Fruit fly (Drosophila melanogaster) whole organism, prepupa: ENCODE results near the gene CG10874.

Source experiments
- CG10669 ChIP-seq: fragments of 200-800 bp; sonication (Bioruptor generic); optimal IDR thresholded peaks from 3 replicates; lab custom pipeline; 2018; ENCODE audit warnings: missing biosample characterization, mild to moderate bottlenecking, missing genetic modification characterization, moderate library complexity
- CG11294 ChIP-seq: fragments of 200-800 bp; sonication (Bioruptor generic); IDR thresholded peaks from 2 replicates; pipeline ENCODE4 v1.3.6; 2022; ENCODE audit warnings: missing biosample characterization, missing genetic modification characterization
- CG11902 ChIP-seq: fragments of 200-800 bp; sonication (Bioruptor generic); optimal IDR thresholded peaks from 3 replicates; lab custom pipeline; 2016; ENCODE audit warnings: missing biosample characterization, missing genetic modification characterization
- CG15336 ChIP-seq: fragments of 200-800 bp; sonication (Bioruptor generic); IDR thresholded peaks from 2 replicates; pipeline ENCODE4 v1.3.6; 2022; ENCODE audit warnings: missing biosample characterization, missing genetic modification characterization
- CG1621 ChIP-seq: fragments of 200-800 bp; sonication (Bioruptor generic); optimal IDR thresholded peaks from 3 replicates; lab custom pipeline; 2018; ENCODE audit warnings: missing biosample characterization, mild to moderate bottlenecking, missing genetic modification characterization
- CG16779 ChIP-seq: fragments of 200-800 bp; sonication (Bioruptor generic); optimal IDR thresholded peaks from 3 replicates; lab custom pipeline; 2017; ENCODE audit warnings: missing biosample characterization, mild to moderate bottlenecking, missing genetic modification characterization
- CG3032 ChIP-seq: fragments of 200-800 bp; optimal IDR thresholded peaks from 2 replicates; lab custom pipeline; 2019; ENCODE audit warnings: missing biosample characterization, mild to moderate bottlenecking, missing genetic modification characterization, moderate library complexity
- CG31627 ChIP-seq: fragments of 200-800 bp; sonication (Bioruptor generic); optimal IDR thresholded peaks from 3 replicates; lab custom pipeline; 2016; ENCODE audit warnings: missing biosample characterization, missing genetic modification characterization
- CG6163 ChIP-seq: fragments of 200-800 bp; sonication (Bioruptor generic); IDR thresholded peaks from 3 replicates; pipeline ENCODE4 v1.3.6; 2022; ENCODE audit warnings: missing biosample characterization, missing genetic modification characterization
- CG6276 ChIP-seq: fragments of 200-800 bp; sonication (Bioruptor generic); optimal IDR thresholded peaks from 2 replicates; lab custom pipeline; 2017; ENCODE audit warnings: missing biosample characterization, mild to moderate bottlenecking, missing genetic modification characterization
- CG6808 ChIP-seq: fragments of 200-800 bp; sonication (Bioruptor generic); optimal IDR thresholded peaks from 3 replicates; lab custom pipeline; 2017; ENCODE audit warnings: missing biosample characterization, missing genetic modification characterization, mild to moderate bottlenecking, moderate library complexity, missing genetic modification reagents
- CG6854 ChIP-seq: fragments of 200-800 bp; sonication (Bioruptor generic); optimal IDR thresholded peaks from 2 replicates; lab custom pipeline; 2017; ENCODE audit warnings: missing biosample characterization, mild to moderate bottlenecking, missing genetic modification characterization
- CG8319 ChIP-seq: fragments of 200-800 bp; sonication (Bioruptor generic); optimal IDR thresholded peaks from 3 replicates; lab custom pipeline; 2016; ENCODE audit warnings: missing biosample characterization, missing genetic modification characterization
- CG8632 ChIP-seq: fragments of 200-800 bp; sonication (Bioruptor generic); optimal IDR thresholded peaks from 3 replicates; lab custom pipeline; 2016; ENCODE audit warnings: missing biosample characterization, missing genetic modification characterization
- Eip78C ChIP-seq: fragments of 200-800 bp; sonication (Bioruptor generic); peaks from one replicate; lab custom pipeline; 2016; ENCODE audit warnings: missing biosample characterization, missing genetic modification characterization
- Ets21C ChIP-seq: fragments of 200-800 bp; sonication (Bioruptor generic); optimal IDR thresholded peaks from 3 replicates; lab custom pipeline; 2016; ENCODE audit warnings: missing biosample characterization, missing genetic modification characterization
- Gug ChIP-seq: fragments of 200-800 bp; sonication (Bioruptor generic); IDR thresholded peaks from 2 replicates; pipeline ENCODE4 v1.3.6; 2022; ENCODE audit warnings: missing biosample characterization, missing genetic modification characterization
- Lpt ChIP-seq: fragments of 200-800 bp; sonication (Bioruptor generic); optimal IDR thresholded peaks from 3 replicates; lab custom pipeline; 2016; ENCODE audit warnings: missing biosample characterization, missing genetic modification characterization
- OdsH ChIP-seq: fragments of 200-800 bp; sonication (Bioruptor generic); optimal IDR thresholded peaks from 3 replicates; lab custom pipeline; 2016; ENCODE audit warnings: missing biosample characterization, missing genetic modification characterization
- Smox ChIP-seq: fragments of 200-800 bp; sonication (Bioruptor generic); optimal IDR thresholded peaks from 3 replicates; lab custom pipeline; 2016; ENCODE audit warnings: missing biosample characterization, missing genetic modification characterization
- Sox102F ChIP-seq: fragments of 200-800 bp; sonication (Bioruptor generic); optimal IDR thresholded peaks from 2 replicates; lab custom pipeline; 2016; ENCODE audit warnings: missing biosample characterization, mild to moderate bottlenecking, missing genetic modification characterization
- Sox14 ChIP-seq: fragments of 200-800 bp; sonication (Bioruptor generic); optimal IDR thresholded peaks from 3 replicates; lab custom pipeline; 2016; ENCODE audit warnings: missing biosample characterization, missing genetic modification characterization
- Sox15 ChIP-seq: fragments of 200-800 bp; sonication (Bioruptor generic); optimal IDR thresholded peaks from 3 replicates; lab custom pipeline; 2016; ENCODE audit warnings: missing biosample characterization, missing genetic modification characterization
- acj6 ChIP-seq: fragments of 200-800 bp; sonication (Bioruptor generic); optimal IDR thresholded peaks from 3 replicates; lab custom pipeline; 2016; ENCODE audit warnings: missing biosample characterization, missing genetic modification characterization
- cyc ChIP-seq: fragments of 200-800 bp; sonication (Bioruptor generic); optimal IDR thresholded peaks from 3 replicates; lab custom pipeline; 2016; ENCODE audit warnings: missing biosample characterization, missing genetic modification characterization
- dsx ChIP-seq: fragments of 200-800 bp; optimal IDR thresholded peaks from 3 replicates; lab custom pipeline; 2019; ENCODE audit warnings: missing biosample characterization, mild to moderate bottlenecking, missing genetic modification characterization, moderate library complexity; ENCODE audit not compliant: poor library complexity, severe bottlenecking
- esn ChIP-seq: fragments of 200-800 bp; sonication (Bioruptor generic); optimal IDR thresholded peaks from 2 replicates; lab custom pipeline; 2016; ENCODE audit warnings: missing biosample characterization, mild to moderate bottlenecking, missing genetic modification characterization, moderate library complexity
- fd59A ChIP-seq: fragments of 200-800 bp; sonication (Bioruptor generic); optimal IDR thresholded peaks from 2 replicates; lab custom pipeline; 2017; ENCODE audit warnings: missing biosample characterization, mild to moderate bottlenecking, missing genetic modification characterization, missing genetic modification reagents
- fkh ChIP-seq: fragments of 200-800 bp; sonication (Bioruptor generic); optimal IDR thresholded peaks from 3 replicates; lab custom pipeline; 2017; ENCODE audit warnings: missing biosample characterization, mild to moderate bottlenecking, missing genetic modification characterization, moderate library complexity
- lz ChIP-seq: fragments of 200-800 bp; sonication (Bioruptor generic); optimal IDR thresholded peaks from 3 replicates; lab custom pipeline; 2016; ENCODE audit warnings: missing biosample characterization, missing genetic modification characterization
- ss ChIP-seq, 2 experiments: fragments of 200-800 bp; sonication (Bioruptor generic); optimal IDR thresholded peaks; 2 replicates in 1 of 2; 3 replicates in 1 of 2; lab custom pipeline; 2017 to 2018; ENCODE audit warnings: mild to moderate bottlenecking in 2 of 2, missing biosample characterization in 2 of 2, missing genetic modification characterization in 2 of 2, moderate library complexity in 1 of 2
- svp ChIP-seq: fragments of 200-800 bp; sonication (Bioruptor generic); peaks from one replicate; lab custom pipeline; 2016; ENCODE audit warnings: missing biosample characterization, missing genetic modification characterization
- topi ChIP-seq: fragments of 200-800 bp; sonication (Bioruptor generic); optimal IDR thresholded peaks from 3 replicates; lab custom pipeline; 2016; ENCODE audit warnings: missing biosample characterization, missing genetic modification characterization
- vri ChIP-seq: fragments of 200-800 bp; sonication (Bioruptor generic); optimal IDR thresholded peaks from 3 replicates; lab custom pipeline; 2016; ENCODE audit warnings: missing biosample characterization, mild to moderate bottlenecking, missing genetic modification characterization

Gene CG10874

DNA sequence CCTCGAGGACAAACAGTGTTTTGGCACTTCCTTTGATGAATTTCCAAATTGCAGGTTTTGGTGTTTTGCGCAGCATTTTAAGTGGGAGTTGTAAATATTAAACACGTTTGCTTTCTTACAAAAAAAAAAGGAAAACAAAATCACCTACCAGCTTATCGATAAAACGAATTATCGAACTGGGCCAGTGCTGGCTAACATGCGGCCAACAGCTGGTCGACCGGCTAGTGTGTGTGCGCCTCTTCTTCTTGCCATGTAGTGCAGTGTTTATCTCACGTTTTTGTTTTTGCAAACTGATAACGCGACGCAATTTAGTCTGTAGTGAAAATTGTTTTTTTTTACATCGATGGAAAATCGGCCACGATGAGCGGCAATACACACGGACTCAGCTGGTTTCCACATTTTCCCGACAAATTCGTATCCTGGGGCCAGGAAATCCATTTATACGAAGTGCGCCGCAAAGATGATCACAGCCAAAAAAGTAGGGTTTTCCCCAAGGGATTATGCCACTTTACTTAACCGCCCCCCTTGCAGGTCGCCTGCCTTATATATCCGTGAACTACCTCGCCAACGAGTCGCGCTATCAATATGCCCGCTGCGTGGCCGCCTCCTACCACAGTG lies 25.0 kb upstream of the CG10874 start, which contains the start of the genes CG15386, CG42371 and mio (continued):
- TF ChIP-seq topi (GFP tag; lab: Kevin White, UChicago), result peak; percentile 38
- no peak for TF ChIP-seq Smox (GFP tag; lab: Kevin White, UChicago)
- TF ChIP-seq CG6163 (GFP tag; lab: Robert Waterston, UW), result no peak
- no peak for TF ChIP-seq Lpt (GFP tag; lab: Kevin White, UChicago)
- TF ChIP-seq CG8319 (GFP tag; lab: Kevin White, UChicago), result no peak
- TF ChIP-seq CG10669 (GFP tag; lab: Kevin White, UChicago), result no peak
- no peak for TF ChIP-seq Gug
- peak; percentile 59 for TF ChIP-seq Eip78C (GFP tag; lab: Kevin White, UChicago)
- TF ChIP-seq CG6808 (GFP tag; lab: Kevin White, UChicago), result no peak
- TF ChIP-seq CG31627 (GFP tag; lab: Kevin White, UChicago), result no peak
- TF ChIP-seq CG15336, result no peak
- no peak for TF ChIP-seq OdsH (GFP tag; lab: Kevin White, UChicago)

DNA sequence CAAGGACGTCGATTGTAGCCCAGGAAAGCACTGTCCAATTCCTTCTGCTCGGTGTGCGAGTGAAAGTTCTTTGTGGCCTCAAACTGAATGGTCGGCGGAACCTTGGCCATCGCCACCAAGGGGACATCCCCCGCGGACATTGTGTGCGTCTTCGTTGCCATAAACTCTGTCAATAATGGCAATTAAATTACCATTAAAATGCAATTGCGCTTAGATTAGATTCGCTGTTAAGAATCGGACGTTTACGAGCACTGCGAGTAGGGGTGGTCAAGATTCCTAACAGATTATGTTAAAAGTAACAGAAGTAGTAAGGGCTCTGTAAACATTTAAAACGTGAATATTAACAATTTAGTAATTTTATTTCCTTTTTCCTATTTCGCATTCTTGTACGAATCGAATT lies 23.9 kb upstream of the CG10874 start, which contains the start of gene daed:
daed (minus strand) TSS at position 247 of the 400 bp plus-strand sequence.
- TF ChIP-seq CG6163 (GFP tag; lab: Robert Waterston, UW), result no peak
- TF ChIP-seq esn (GFP tag; lab: Kevin White, UChicago), result peak; percentile 18

DNA sequence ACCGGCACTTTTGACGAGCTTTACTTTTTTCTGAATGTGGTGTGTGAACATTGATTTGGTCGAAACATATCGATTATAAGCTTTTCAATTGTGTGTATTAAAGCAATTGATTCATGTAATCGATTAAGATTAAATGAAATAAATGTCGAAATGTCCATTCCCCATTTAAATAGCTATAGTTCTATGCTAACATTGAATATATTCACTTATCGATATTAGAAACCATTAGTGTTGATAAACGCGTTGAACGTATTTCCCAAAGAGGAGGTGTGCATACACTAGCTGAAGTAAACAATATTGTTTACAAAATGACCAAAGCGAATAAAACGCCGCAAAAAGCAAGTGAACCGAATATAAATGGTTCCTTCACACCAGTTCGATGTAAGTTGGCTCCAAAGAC lies 21.8 kb upstream of the CG10874 start, which contains the start of the genes Uch and CG34174:
Uch (minus strand) TSS at position 208 of the 400 bp plus-strand sequence.
CG34174 (plus strand) TSS at position 263 of the 400 bp plus-strand sequence.
- peak; percentile 70 for TF ChIP-seq Sox14 (GFP tag; lab: Kevin White, UChicago)
- TF ChIP-seq lz (GFP tag; lab: Kevin White, UChicago), result peak; percentile 40
- TF ChIP-seq topi (GFP tag; lab: Kevin White, UChicago), result peak; percentile 36
- peak; percentile 18 for TF ChIP-seq CG3032 (tag; lab: Kevin White, UChicago)
- TF ChIP-seq CG6163 (GFP tag; lab: Robert Waterston, UW), result no peak
- no peak for TF ChIP-seq CG8319 (GFP tag; lab: Kevin White, UChicago)
- peak; percentile 54 for TF ChIP-seq Eip78C (GFP tag; lab: Kevin White, UChicago)
- TF ChIP-seq fkh (GFP tag; lab: Kevin White, UChicago), result peak; percentile 96
- peak; percentile 21 for TF ChIP-seq cyc (GFP tag; lab: Kevin White, UChicago)
- peak; percentile 53 for TF ChIP-seq esn (GFP tag; lab: Kevin White, UChicago)

DNA sequence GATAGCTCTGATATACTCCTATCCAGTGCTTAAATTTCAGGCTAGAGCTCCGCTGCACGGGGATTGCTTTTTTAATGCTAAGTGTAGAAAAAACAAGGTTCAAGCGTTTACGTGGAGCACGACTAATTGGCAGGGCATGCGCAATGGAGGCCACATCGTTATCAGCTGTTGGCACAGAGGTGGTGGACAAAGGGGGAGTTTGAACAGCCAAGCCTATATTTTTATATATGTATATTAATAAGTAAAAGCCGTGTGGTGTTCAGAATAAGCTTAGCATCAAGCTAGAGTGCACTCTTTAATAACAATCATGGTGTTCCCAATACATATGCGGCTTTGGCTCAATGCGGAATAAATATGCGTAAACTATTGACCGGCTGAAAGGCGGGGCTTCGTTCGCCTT lies 20.3 kb upstream of the CG10874 start, which contains the start of gene CG15385:
CG15385 (minus strand) TSS at position 94 of the 400 bp plus-strand sequence.
- TF ChIP-seq Eip78C (GFP tag; lab: Kevin White, UChicago) (peak; percentile 58), CG11294 (GFP tag; lab: Robert Waterston, UW) (no peak), Ets21C (GFP tag; lab: Kevin White, UChicago) (no peak)

DNA sequence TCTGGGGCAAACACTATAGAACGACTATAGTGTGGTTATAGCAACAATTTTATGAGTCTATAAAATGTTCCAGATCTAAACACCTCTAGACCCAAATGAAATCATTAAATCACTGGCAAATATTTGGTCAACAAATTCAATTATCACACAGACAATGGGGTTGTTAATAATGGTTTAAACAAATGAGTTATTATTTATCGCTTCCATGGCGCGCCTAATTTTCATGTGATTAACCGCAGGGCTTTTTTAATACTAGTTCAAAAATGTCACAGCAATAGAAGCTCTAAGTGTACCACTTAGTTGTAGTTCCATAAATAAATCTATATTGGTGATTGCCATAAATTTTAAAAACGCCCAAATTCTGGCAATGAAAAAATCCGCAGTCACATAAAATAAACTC lies 16.8 kb upstream of the CG10874 start, which contains the start of gene CG33124:
CG33124 (minus strand) TSS at position 101 of the 400 bp plus-strand sequence.
- no peak for TF ChIP-seq CG10669 (GFP tag; lab: Kevin White, UChicago)
- no peak for TF ChIP-seq Sox102F (GFP tag; lab: Kevin White, UChicago)

DNA sequence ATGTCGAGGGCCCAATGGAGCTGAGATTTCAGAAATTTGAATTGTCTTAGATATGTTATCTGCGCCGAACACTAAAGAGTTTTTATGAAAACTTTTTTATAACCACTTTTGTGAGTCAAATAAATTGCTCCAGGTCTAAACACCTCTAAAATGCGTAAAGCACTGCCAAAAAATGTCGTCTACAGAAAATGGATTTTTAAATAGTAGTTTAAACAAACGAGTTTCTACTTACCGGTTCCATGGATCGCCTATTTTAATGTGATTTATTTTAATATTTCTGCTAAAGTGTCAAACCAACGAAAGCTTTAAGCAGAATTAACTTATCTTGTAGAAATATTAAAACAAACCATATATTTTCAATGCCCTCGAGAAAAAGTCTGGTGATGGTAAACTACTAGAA lies 13.9 kb upstream of the CG10874 start, which contains the start of gene CG31668:
CG31668 (minus strand) TSS at position 101 of the 400 bp plus-strand sequence.
- TF ChIP-seq svp (no peak), CG6163 (GFP tag; lab: Robert Waterston, UW) (no peak), CG16779 (tag; lab: Kevin White, UChicago) (no peak), dsx (no peak), CG1621 (tag; lab: Kevin White, UChicago) (no peak), acj6 (GFP tag; lab: Kevin White, UChicago) (no peak), CG11902 (no peak), CG3032 (tag; lab: Kevin White, UChicago) (no peak), ss (GFP tag; optimal IDR thresholded peaks at IDR 0.05; lab: Kevin White, UChicago) (no peak), CG15336 (no peak), CG8632 (GFP tag; lab: Kevin White, UChicago) (no peak), CG6276 (GFP tag; lab: Kevin White, UChicago) (no peak), Smox (GFP tag; lab: Kevin White, UChicago) (no peak), Sox15 (GFP tag; lab: Kevin White, UChicago) (no peak), fd59A (GFP tag; lab: Kevin White, UChicago) (no peak), vri (GFP tag; lab: Kevin White, UChicago) (no peak), CG6854 (GFP tag; lab: Kevin White, UChicago) (no peak)
